Worm (Caenorhabditis elegans): ENCODE measurements around the gene mboa-6.

Gene mboa-6

ce11 chrIII:1969802-1970201 is 8.1 kb upstream of the mboa-6 start, which contains the start of gene moa-1:
TSS of gene moa-1 (minus strand) at chrIII:1969902.
- TF ChIP-seq unc-39 (tag; optimal IDR thresholded peaks at IDR 0.05) = no peak
- no peak for TF ChIP-seq sma-9 (GFP tag; optimal IDR thresholded peaks at IDR 0.05)
- TF ChIP-seq sma-9 (tag; optimal IDR thresholded peaks at IDR 0.05) = no peak
- TF ChIP-seq lsy-2 (tag; optimal IDR thresholded peaks at IDR 0.05) = no peak
- TF ChIP-seq nhr-11 (tag; optimal IDR thresholded peaks at IDR 0.05) = no peak
- TF ChIP-seq lin-39 (tag; optimal IDR thresholded peaks at IDR 0.05) = no peak
- no peak for TF ChIP-seq alr-1 (tag; optimal IDR thresholded peaks at IDR 0.05)
- no peak for TF ChIP-seq mab-5 (tag; optimal IDR thresholded peaks at IDR 0.05)
- no peak for TF ChIP-seq ZK546.5 (tag; optimal IDR thresholded peaks at IDR 0.05)
- no peak for TF ChIP-seq nhr-10 (tag; optimal IDR thresholded peaks at IDR 0.05)
- TF ChIP-seq blmp-1 (tag; optimal IDR thresholded peaks at IDR 0.05; ENCODE audit: insufficient read depth) = no peak
- TF ChIP-seq aly-2 (tag; optimal IDR thresholded peaks at IDR 0.05) = no peak
- TF ChIP-seq R02D3.7 (tag; optimal IDR thresholded peaks at IDR 0.05) = no peak
- TF ChIP-seq mbf-1 (tag; optimal IDR thresholded peaks at IDR 0.05) = no peak

ce11 chrIII:1963128-1963527 is 1.4 kb upstream of the mboa-6 start:
- TF ChIP-seq snpc-4 (tag; optimal IDR thresholded peaks at IDR 0.05) (no peak), R02D3.7 (tag; optimal IDR thresholded peaks at IDR 0.05) (no peak), aly-2 (tag; optimal IDR thresholded peaks at IDR 0.05) (no peak), nhr-10 (tag; optimal IDR thresholded peaks at IDR 0.05) (no peak), nhr-12 (tag; optimal IDR thresholded peaks at IDR 0.05) (no peak), elt-1 (tag; optimal IDR thresholded peaks at IDR 0.05) (no peak), nhr-11 (tag; optimal IDR thresholded peaks at IDR 0.05) (no peak), Y55F3AM.14 (GFP tag; optimal IDR thresholded peaks at IDR 0.05) (no peak), ceh-82 (tag; optimal IDR thresholded peaks at IDR 0.05) (no peak), unc-62 (GFP tag; optimal IDR thresholded peaks at IDR 0.05) (no peak), lsy-2 (tag; optimal IDR thresholded peaks at IDR 0.05) (no peak), C34F6.9 (tag; optimal IDR thresholded peaks at IDR 0.05) (no peak)

ce11 chrIII:1962552-1962951 is 807 bp upstream of the mboa-6 start:
- TF ChIP-seq fos-1 (tag; optimal IDR thresholded peaks at IDR 0.05) = peak; percentile 6
- no peak for TF ChIP-seq F13H6.1 (tag; optimal IDR thresholded peaks at IDR 0.05)

- no peak for TF ChIP-seq lsy-2 (tag; optimal IDR thresholded peaks at IDR 0.05)
- no peak for TF ChIP-seq nhr-237 (tag; optimal IDR thresholded peaks at IDR 0.05)
- TF ChIP-seq ama-1 (optimal IDR thresholded peaks at IDR 0.05) = no peak
- no peak for TF ChIP-seq nhr-25 (tag; optimal IDR thresholded peaks at IDR 0.05)
- no peak for TF ChIP-seq nhr-23 (tag; optimal IDR thresholded peaks at IDR 0.05)
- no peak for TF ChIP-seq zag-1 (tag; optimal IDR thresholded peaks at IDR 0.05)
- no peak for TF ChIP-seq aly-2 (tag; optimal IDR thresholded peaks at IDR 0.05)
- no peak for TF ChIP-seq skn-1 (tag; optimal IDR thresholded peaks at IDR 0.05)
- no peak for TF ChIP-seq nhr-21 (tag; optimal IDR thresholded peaks at IDR 0.05)
- no peak for TF ChIP-seq egl-27 (tag; optimal IDR thresholded peaks at IDR 0.05)
- TF ChIP-seq nhr-12 (tag; optimal IDR thresholded peaks at IDR 0.05) = no peak
Observed at ce11 chrIII:1955520-1956095, 6.1 kb downstream of the mboa-6 start.

- TF ChIP-seq nhr-23 (tag; optimal IDR thresholded peaks at IDR 0.05) = no peak
- TF ChIP-seq ama-1 (optimal IDR thresholded peaks at IDR 0.05) = peak; percentile 15
- peak; percentile 23 to 31 for TF ChIP-seq lsy-2 (tag; optimal IDR thresholded peaks at IDR 0.05)
- TF ChIP-seq C34F6.9 (tag; optimal IDR thresholded peaks at IDR 0.05) = no peak
- TF ChIP-seq sem-4 (tag; optimal IDR thresholded peaks at IDR 0.05) = peak; percentile 13
Observed at ce11 chrIII:1951388-1951787, 10.4 kb downstream of the mboa-6 start, which contains the start of gene F53A3.7. TSS of gene F53A3.7 (plus strand) at chrIII:1951526.

ce11 chrIII:1950236-1950635 is 11.5 kb downstream of the mboa-6 start, which contains the start of the genes polh-1 and rps-22:
TSS of gene polh-1 (minus strand) at chrIII:1950269.
TSS of gene rps-22 (plus strand) at chrIII:1950535.
- peak; percentile 77 for TF ChIP-seq mab-5 (tag; optimal IDR thresholded peaks at IDR 0.05)
- TF ChIP-seq nhr-6 (tag; optimal IDR thresholded peaks at IDR 0.05) = peak; percentile 80
- peak; percentile 42 for TF ChIP-seq nhr-237 (tag; optimal IDR thresholded peaks at IDR 0.05)
- TF ChIP-seq mbf-1 (tag; optimal IDR thresholded peaks at IDR 0.05) = no peak
- TF ChIP-seq ceh-82 (tag; optimal IDR thresholded peaks at IDR 0.05) = peak; percentile 70
- TF ChIP-seq C34F6.9 (tag; optimal IDR thresholded peaks at IDR 0.05) = peak; percentile 95
- TF ChIP-seq egl-27 (tag; optimal IDR thresholded peaks at IDR 0.05) = peak; percentile 11
- peak; percentile 95 for TF ChIP-seq crh-2 (tag; optimal IDR thresholded peaks at IDR 0.05)
- TF ChIP-seq ztf-11 (tag; optimal IDR thresholded peaks at IDR 0.05) = no peak
- peak; percentile 98 for TF ChIP-seq gmeb-1 (tag; optimal IDR thresholded peaks at IDR 0.05)
- peak; percentile 76 for TF ChIP-seq fos-1 (tag; optimal IDR thresholded peaks at IDR 0.05)
- TF ChIP-seq blmp-1 (tag; optimal IDR thresholded peaks at IDR 0.05; ENCODE audit: insufficient read depth) = peak; percentile 64
- TF ChIP-seq sma-9 (GFP tag; optimal IDR thresholded peaks at IDR 0.05) = peak; percentile 92
- no peak for TF ChIP-seq sma-9 (tag; optimal IDR thresholded peaks at IDR 0.05)
- TF ChIP-seq unc-39 (tag; optimal IDR thresholded peaks at IDR 0.05) = no peak
- TF ChIP-seq alr-1 (tag; optimal IDR thresholded peaks at IDR 0.05) = no peak
- TF ChIP-seq ztf-4 (tag; optimal IDR thresholded peaks at IDR 0.05) = peak; percentile 50
- peak; percentile 77 for TF ChIP-seq zag-1 (tag; optimal IDR thresholded peaks at IDR 0.05)
- TF ChIP-seq ceh-16 (tag; optimal IDR thresholded peaks at IDR 0.05) = peak; percentile 44
- peak; percentile 88 for TF ChIP-seq lin-11 (tag; optimal IDR thresholded peaks at IDR 0.05)
- TF ChIP-seq aly-2 (tag; optimal IDR thresholded peaks at IDR 0.05) = no peak
- no peak for TF ChIP-seq skn-1 (tag; optimal IDR thresholded peaks at IDR 0.05)
- TF ChIP-seq snpc-4 (tag; optimal IDR thresholded peaks at IDR 0.05) = peak; percentile 73
- TF ChIP-seq lin-13 (GFP tag; optimal IDR thresholded peaks at IDR 0.05) = peak; percentile 97
- no peak for TF ChIP-seq R02D3.7 (tag; optimal IDR thresholded peaks at IDR 0.05)
- no peak for TF ChIP-seq ztf-1 (GFP tag; conservative IDR thresholded peaks at IDR 0.05)
- TF ChIP-seq nhr-10 (tag; optimal IDR thresholded peaks at IDR 0.05) = no peak
